Worm (Caenorhabditis elegans) whole organism, midembryonic: Measurements from ENCODE around the gene cup-15.

Source experiments
- T22C8.4 ChIP-seq: fragments of 200-800 bp; sonication (Bioruptor generic); IDR thresholded peaks from 2 replicates; pipeline ENCODE4 v1.3.6; 2022; ENCODE audit warnings: missing genetic modification characterization, missing compliant biosample characterization
- cog-1 ChIP-seq: sonication (generic microtip); optimal IDR thresholded peaks from 2 replicates; lab custom pipeline; 2016; ENCODE audit warnings: missing genetic modification characterization, missing compliant biosample characterization
- flt-1 ChIP-seq: fragments of 200-800 bp; sonication (Bioruptor generic); IDR thresholded peaks from 2 replicates; pipeline ENCODE4 v1.3.6; 2022; ENCODE audit warnings: missing genetic modification characterization, missing compliant biosample characterization
- klf-2 ChIP-seq: fragments of 200-800 bp; sonication (Bioruptor generic); conservative IDR thresholded peaks from 2 replicates; pipeline ENCODE4 v1.3.6; 2022; ENCODE audit warnings: missing genetic modification reagents, missing genetic modification characterization, missing compliant biosample characterization
- med-1 ChIP-seq: sonication (generic microtip); optimal IDR thresholded peaks from 2 replicates; lab custom pipeline; 2017; ENCODE audit warnings: missing genetic modification characterization, mild to moderate bottlenecking, missing compliant biosample characterization, antibody characterized with exemption, missing genetic modification reagents; ENCODE audit not compliant: insufficient read depth
- ref-1 ChIP-seq: fragments of 200-800 bp; sonication (Bioruptor generic); conservative IDR thresholded peaks from 2 replicates; pipeline ENCODE4 v1.3.6; 2022; ENCODE audit warnings: missing genetic modification reagents, missing genetic modification characterization, missing compliant biosample characterization
- tab-1 ChIP-seq: fragments of 200-800 bp; sonication (Bioruptor generic); IDR thresholded peaks from 2 replicates; pipeline ENCODE4 v1.3.6; 2022; ENCODE audit warnings: missing genetic modification characterization, missing compliant biosample characterization
- ztf-23 ChIP-seq: fragments of 200-800 bp; sonication (Bioruptor generic); IDR thresholded peaks from 2 replicates; pipeline ENCODE4 v1.3.6; 2022; ENCODE audit warnings: missing genetic modification reagents, missing genetic modification characterization, missing compliant biosample characterization
- ztf-29 ChIP-seq: fragments of 200-800 bp; sonication (Bioruptor generic); IDR thresholded peaks from 2 replicates; pipeline ENCODE4 v1.3.6; 2022; ENCODE audit warnings: missing genetic modification reagents, missing genetic modification characterization, missing compliant biosample characterization

cup-15 gene

ce11 chrII:9329474-9329873, 23.3 kb upstream of the cup-15 start, which contains the start of gene wbp-2:
TSS of gene wbp-2 (plus strand) at chrII:9329774.
- TF ChIP-seq ztf-29 (GFP tag; lab: Robert Waterston, UW) (no peak), ref-1 (no peak)

ce11 chrII:9331343-9331742, 21.5 kb upstream of the cup-15 start, which contains the start of gene eif-3.F:
TSS of gene eif-3.F (plus strand) at chrII:9331643.
- TF ChIP-seq klf-2: no peak
- no peak for TF ChIP-seq tab-1
- TF ChIP-seq ref-1: no peak

DNA sequence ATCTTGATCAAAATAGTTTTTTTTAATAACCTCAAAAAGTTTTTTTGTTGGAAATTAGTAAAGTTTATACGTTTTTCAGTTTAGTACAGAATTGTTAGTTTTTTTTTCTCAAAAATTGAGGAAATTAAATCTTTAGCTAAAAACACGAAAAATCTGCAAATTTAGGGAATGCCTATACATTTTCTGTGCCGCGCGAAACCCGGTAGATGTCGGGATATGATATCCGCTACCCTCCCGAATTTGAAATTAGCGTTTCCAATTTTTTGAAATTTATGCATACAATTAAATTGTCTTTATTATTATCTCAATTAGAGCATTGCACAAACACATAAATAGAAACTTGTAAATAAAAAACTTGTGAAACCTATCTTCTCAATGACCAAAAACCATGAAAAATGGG, 19.8 kb upstream of the cup-15 start:
- no peak for TF ChIP-seq ztf-23 (GFP tag; lab: Robert Waterston, UW)
- TF ChIP-seq T22C8.4 (GFP tag; lab: Robert Waterston, UW): no peak
- no peak for TF ChIP-seq ztf-29 (GFP tag; lab: Robert Waterston, UW)
- TF ChIP-seq med-1 (GFP tag; lab: Kevin White, UChicago): no peak
- no peak for TF ChIP-seq flt-1 (GFP tag; lab: Robert Waterston, UW)
- no peak for TF ChIP-seq klf-2
- no peak for TF ChIP-seq cog-1 (tag; lab: Kevin White, UChicago)
- TF ChIP-seq ref-1: no peak
- no peak for TF ChIP-seq tab-1

ce11 chrII:9333714-9334113, 19.1 kb upstream of the cup-15 start, which contains the start of gene scp-1:
TSS of gene scp-1 (plus strand) at chrII:9334014.
- TF ChIP-seq flt-1 (GFP tag; lab: Robert Waterston, UW) (no peak), med-1 (GFP tag; lab: Kevin White, UChicago) (no peak), ref-1 (no peak), ztf-29 (GFP tag; lab: Robert Waterston, UW) (no peak), T22C8.4 (GFP tag; lab: Robert Waterston, UW) (no peak), cog-1 (tag; lab: Kevin White, UChicago) (no peak), tab-1 (no peak), ztf-23 (GFP tag; lab: Robert Waterston, UW) (no peak), klf-2 (no peak)

- no peak for TF ChIP-seq ztf-29 (GFP tag; lab: Robert Waterston, UW)
- no peak for TF ChIP-seq T22C8.4 (GFP tag; lab: Robert Waterston, UW)
- no peak for TF ChIP-seq ref-1
- TF ChIP-seq cog-1 (tag; lab: Kevin White, UChicago): no peak
- TF ChIP-seq ztf-23 (GFP tag; lab: Robert Waterston, UW): no peak
- TF ChIP-seq med-1 (GFP tag; lab: Kevin White, UChicago): no peak
- TF ChIP-seq flt-1 (GFP tag; lab: Robert Waterston, UW): no peak
- no peak for TF ChIP-seq tab-1
- no peak for TF ChIP-seq klf-2
Observed at ce11 chrII:9336651-9337050, 16.1 kb upstream of the cup-15 start.

ce11 chrII:9338859-9339258, 13.9 kb upstream of the cup-15 start, which contains the start of gene ttll-12:
TSS of gene ttll-12 (plus strand) at chrII:9338997.
- TF ChIP-seq cog-1 (tag; lab: Kevin White, UChicago): no peak

- TF ChIP-seq flt-1 (GFP tag; lab: Robert Waterston, UW) (no peak), med-1 (GFP tag; lab: Kevin White, UChicago) (no peak), ztf-23 (GFP tag; lab: Robert Waterston, UW) (no peak), T22C8.4 (GFP tag; lab: Robert Waterston, UW) (no peak), klf-2 (no peak)
Observed at ce11 chrII:9343955-9344354, 8.8 kb upstream of the cup-15 start.

- no peak for TF ChIP-seq T22C8.4 (GFP tag; lab: Robert Waterston, UW)
- TF ChIP-seq cog-1 (tag; lab: Kevin White, UChicago): no peak
- no peak for TF ChIP-seq tab-1
- TF ChIP-seq flt-1 (GFP tag; lab: Robert Waterston, UW): no peak
- TF ChIP-seq ztf-23 (GFP tag; lab: Robert Waterston, UW): no peak
- no peak for TF ChIP-seq ref-1
- no peak for TF ChIP-seq ztf-29 (GFP tag; lab: Robert Waterston, UW)
- TF ChIP-seq klf-2: no peak
- no peak for TF ChIP-seq med-1 (GFP tag; lab: Kevin White, UChicago)
Observed at ce11 chrII:9345116-9345515, 7.7 kb upstream of the cup-15 start.

- TF ChIP-seq med-1 (GFP tag; lab: Kevin White, UChicago): no peak
- no peak for TF ChIP-seq cog-1 (tag; lab: Kevin White, UChicago)
- TF ChIP-seq ztf-23 (GFP tag; lab: Robert Waterston, UW): no peak
- no peak for TF ChIP-seq tab-1
Observed at ce11 chrII:9345794-9346193, 7.0 kb upstream of the cup-15 start.

DNA sequence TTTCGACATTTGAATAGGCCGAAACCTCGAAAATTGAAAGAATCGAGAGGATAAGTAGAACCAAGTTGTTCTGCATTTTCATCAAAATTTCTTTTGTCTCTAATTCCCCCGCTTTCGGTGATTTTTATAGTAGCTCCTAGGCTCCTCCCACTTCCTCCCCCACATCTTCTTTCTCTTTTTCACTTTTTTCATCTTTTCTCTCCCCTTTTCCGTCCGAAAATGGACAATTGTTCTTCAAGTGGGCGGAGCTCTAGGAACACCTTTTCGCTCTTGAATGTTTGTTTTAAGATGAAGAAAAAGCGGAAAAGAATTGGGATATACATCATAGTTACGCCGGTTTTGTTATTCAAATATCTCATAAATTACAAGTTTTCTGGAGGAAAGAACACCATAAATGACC, 6.3 kb upstream of the cup-15 start, which contains the start of gene F42A8.1:
F42A8.1 (minus strand) TSS at position 101 of the 400 bp plus-strand sequence.
- TF ChIP-seq ref-1: no peak
- TF ChIP-seq med-1 (GFP tag; lab: Kevin White, UChicago): no peak
- TF ChIP-seq ztf-23 (GFP tag; lab: Robert Waterston, UW): no peak
- no peak for TF ChIP-seq flt-1 (GFP tag; lab: Robert Waterston, UW)
- no peak for TF ChIP-seq T22C8.4 (GFP tag; lab: Robert Waterston, UW)
- no peak for TF ChIP-seq ztf-29 (GFP tag; lab: Robert Waterston, UW)
- TF ChIP-seq tab-1: no peak
- TF ChIP-seq klf-2: no peak
- TF ChIP-seq cog-1 (tag; lab: Kevin White, UChicago): no peak

- TF ChIP-seq med-1 (GFP tag; lab: Kevin White, UChicago) (no peak), flt-1 (GFP tag; lab: Robert Waterston, UW) (no peak), T22C8.4 (GFP tag; lab: Robert Waterston, UW) (no peak), tab-1 (no peak)
Observed at ce11 chrII:9347444-9347843, 5.4 kb upstream of the cup-15 start.
